Fruit fly (Drosophila melanogaster): ENCODE data around the gene CG8509.

- TF ChIP-seq CG5204 (GFP tag; optimal IDR thresholded peaks at IDR 0.05) (no peak), bab1 (GFP tag; optimal IDR thresholded peaks at IDR 0.05) (peak; percentile 45), Clk (GFP tag; optimal IDR thresholded peaks at IDR 0.05) (no peak), CG7045 (GFP tag; optimal IDR thresholded peaks at IDR 0.05) (no peak), ovo (GFP tag; optimal IDR thresholded peaks at IDR 0.05) (no peak)
Measured at dm6 chrX:15785429-15786239, 23.7 kb upstream of the CG8509 start, which contains the start of the genes Paf-AHalpha and mRpS30.
